Worm (Caenorhabditis elegans): Measurements from ENCODE around the gene R09B5.11.

R09B5.11 gene

ce11 chrV:1438205-1438604 lies 800 bp upstream of the R09B5.11 start:
- TF ChIP-seq ceh-6 (GFP tag; optimal IDR thresholded peaks at IDR 0.05) = no peak
- TF ChIP-seq pag-3 (tag; optimal IDR thresholded peaks at IDR 0.05; ENCODE audit: borderline replicate concordance) = no peak
- no peak for TF ChIP-seq pha-2 (tag; optimal IDR thresholded peaks at IDR 0.05)
- TF ChIP-seq mec-3 (tag; optimal IDR thresholded peaks at IDR 0.05; ENCODE audit: borderline replicate concordance) = no peak
- no peak for TF ChIP-seq nhr-11 (tag; optimal IDR thresholded peaks at IDR 0.05)
- no peak for TF ChIP-seq unc-55 (GFP tag; optimal IDR thresholded peaks at IDR 0.05)
- no peak for TF ChIP-seq fax-1 (tag; optimal IDR thresholded peaks at IDR 0.05)
- no peak for TF ChIP-seq ttx-3 (tag; optimal IDR thresholded peaks at IDR 0.05)
- no peak for TF ChIP-seq ceh-31 (tag; optimal IDR thresholded peaks at IDR 0.05)
- TF ChIP-seq tbx-7 (tag; optimal IDR thresholded peaks at IDR 0.05) = no peak
- TF ChIP-seq pha-4 (tag; optimal IDR thresholded peaks at IDR 0.05) = no peak
- TF ChIP-seq fkh-10 (GFP tag; optimal IDR thresholded peaks at IDR 0.05) = no peak
- no peak for TF ChIP-seq Y22D7AL.16 (tag; optimal IDR thresholded peaks at IDR 0.05)
- no peak for TF ChIP-seq lin-11 (tag; optimal IDR thresholded peaks at IDR 0.05)
- no peak for TF ChIP-seq zip-5 (tag; optimal IDR thresholded peaks at IDR 0.05)
- no peak for TF ChIP-seq ceh-48 (tag; optimal IDR thresholded peaks at IDR 0.05)
- TF ChIP-seq rnt-1 (tag; optimal IDR thresholded peaks at IDR 0.05) = no peak
- TF ChIP-seq sdc-2 (tag; optimal IDR thresholded peaks at IDR 0.05) = no peak
- TF ChIP-seq ceh-30 (tag; optimal IDR thresholded peaks at IDR 0.05) = no peak

ce11 chrV:1442042-1442441 lies 3.0 kb downstream of the R09B5.11 start, which contains the start of gene cnc-11:
cnc-11 (plus strand) TSS chrV:1442342.
- TF ChIP-seq npax-4 (tag; optimal IDR thresholded peaks at IDR 0.05) (no peak), ceh-48 (tag; optimal IDR thresholded peaks at IDR 0.05) (no peak), pha-2 (tag; optimal IDR thresholded peaks at IDR 0.05) (no peak), ceh-31 (tag; optimal IDR thresholded peaks at IDR 0.05) (no peak), gmeb-2 (tag; optimal IDR thresholded peaks at IDR 0.05) (no peak), odd-2 (tag; optimal IDR thresholded peaks at IDR 0.05) (no peak), syd-9 (tag; optimal IDR thresholded peaks at IDR 0.05) (no peak), unc-86 (tag; optimal IDR thresholded peaks at IDR 0.05) (no peak), pha-4 (tag; optimal IDR thresholded peaks at IDR 0.05) (no peak), ztf-16 (tag; optimal IDR thresholded peaks at IDR 0.05) (no peak), hlh-15 (tag; optimal IDR thresholded peaks at IDR 0.05) (no peak), rnt-1 (tag; optimal IDR thresholded peaks at IDR 0.05) (no peak), fkh-10 (GFP tag; optimal IDR thresholded peaks at IDR 0.05) (no peak), sox-2 (GFP tag; IDR thresholded peaks at IDR 0.05) (no peak), dmd-4 (tag; optimal IDR thresholded peaks at IDR 0.05; ENCODE audit: borderline replicate concordance) (no peak), lin-11 (tag; optimal IDR thresholded peaks at IDR 0.05) (no peak), hlh-13 (GFP tag; optimal IDR thresholded peaks at IDR 0.05) (no peak), mec-3 (tag; optimal IDR thresholded peaks at IDR 0.05; ENCODE audit: borderline replicate concordance) (no peak)

- TF ChIP-seq ref-2 (tag; optimal IDR thresholded peaks at IDR 0.05) (no peak), ztf-16 (tag; optimal IDR thresholded peaks at IDR 0.05) (no peak), sox-4 (tag; optimal IDR thresholded peaks at IDR 0.05) (no peak), ceh-6 (GFP tag; optimal IDR thresholded peaks at IDR 0.05) (no peak), fkh-6 (tag; optimal IDR thresholded peaks at IDR 0.05) (no peak), K09A11.1 (tag; optimal IDR thresholded peaks at IDR 0.05; ENCODE audit: insufficient read depth) (no peak), fkh-10 (GFP tag; optimal IDR thresholded peaks at IDR 0.05) (no peak), hlh-6 (tag; optimal IDR thresholded peaks at IDR 0.05) (no peak), syd-9 (tag; optimal IDR thresholded peaks at IDR 0.05) (no peak), pha-4 (tag; optimal IDR thresholded peaks at IDR 0.05) (no peak), C08G9.2 (tag; optimal IDR thresholded peaks at IDR 0.05) (no peak)
Measured at ce11 chrV:1444180-1444579, 5.2 kb downstream of the R09B5.11 start, which contains the start of gene cnc-1. cnc-1 (minus strand) TSS chrV:1444280.

ce11 chrV:1445081-1445480 lies 6.1 kb downstream of the R09B5.11 start, which contains the start of gene cnc-5:
cnc-5 (plus strand) TSS chrV:1445381.
- TF ChIP-seq Y22D7AL.16 (tag; optimal IDR thresholded peaks at IDR 0.05) = no peak
- TF ChIP-seq pha-2 (tag; optimal IDR thresholded peaks at IDR 0.05) = no peak
- no peak for TF ChIP-seq unc-42 (tag; optimal IDR thresholded peaks at IDR 0.05)
- no peak for TF ChIP-seq ceh-18 (tag; optimal IDR thresholded peaks at IDR 0.05)
- TF ChIP-seq ceh-24 (tag; optimal IDR thresholded peaks at IDR 0.05) = no peak
- no peak for TF ChIP-seq ceh-19 (GFP tag; optimal IDR thresholded peaks at IDR 0.05)
- no peak for TF ChIP-seq sdc-2 (tag; optimal IDR thresholded peaks at IDR 0.05)
- TF ChIP-seq hlh-13 (GFP tag; optimal IDR thresholded peaks at IDR 0.05) = no peak
- TF ChIP-seq pag-3 (tag; optimal IDR thresholded peaks at IDR 0.05; ENCODE audit: borderline replicate concordance) = no peak
- TF ChIP-seq ztf-16 (tag; optimal IDR thresholded peaks at IDR 0.05) = no peak
- TF ChIP-seq C38D4.7 (GFP tag; optimal IDR thresholded peaks at IDR 0.05) = no peak
- TF ChIP-seq ceh-14 (tag; optimal IDR thresholded peaks at IDR 0.05) = no peak
- TF ChIP-seq pqm-1 (tag; optimal IDR thresholded peaks at IDR 0.05) = no peak
- TF ChIP-seq ceh-30 (tag; optimal IDR thresholded peaks at IDR 0.05) = no peak
- no peak for TF ChIP-seq K09A11.1 (tag; optimal IDR thresholded peaks at IDR 0.05; ENCODE audit: insufficient read depth)
- no peak for TF ChIP-seq ceh-9 (tag; optimal IDR thresholded peaks at IDR 0.05)
- no peak for TF ChIP-seq syd-9 (tag; optimal IDR thresholded peaks at IDR 0.05)
